In genomic region chrIV:682726-683340, ce11 we compare ENCODE assay signal across 3 worm cellular contexts.
TF ChIP-seq lines count a peak whose summit lies in the region.

No protein-coding gene starts in this region.

TF ChIP-seq in whole organism, L1 larva, 84 proteins besides CTCF, POLR2A, EP300 and RAD21 (continued from another document and continues in another):
- peak; percentile 69 for TF ChIP-seq rnt-1 (tag; optimal IDR thresholded peaks at IDR 0.05; lab: Kevin White, UChicago)
- no peak for TF ChIP-seq ztf-11 (tag; optimal IDR thresholded peaks at IDR 0.05; lab: Kevin White, UChicago)
- TF ChIP-seq fkh-8 (tag; optimal IDR thresholded peaks at IDR 0.05; lab: Kevin White, UChicago), result peak; percentile 75
- TF ChIP-seq lin-13 (GFP tag; optimal IDR thresholded peaks at IDR 0.05; lab: Kevin White, UChicago), result no peak
- peak; percentile 42 for TF ChIP-seq C04F5.9 (tag; optimal IDR thresholded peaks at IDR 0.05; lab: Kevin White, UChicago)
- peak; percentile 60 for TF ChIP-seq swsn-7 (tag; optimal IDR thresholded peaks at IDR 0.05; lab: Kevin White, UChicago)
- no peak for TF ChIP-seq fkh-10 (GFP tag; optimal IDR thresholded peaks at IDR 0.05; lab: Kevin White, UChicago)
- no peak for TF ChIP-seq efl-3 (GFP tag; optimal IDR thresholded peaks at IDR 0.05; lab: Kevin White, UChicago)
- TF ChIP-seq grh-1 (GFP tag; IDR thresholded peaks at IDR 0.05; lab: Robert Waterston, UW), result 0 out of 2 replicates have a peak, but pooled peaks have one; percentile 31
- TF ChIP-seq pax-3 (tag; optimal IDR thresholded peaks at IDR 0.05; lab: Kevin White, UChicago), result peak; percentile 40
- no peak for TF ChIP-seq F16B12.6 (tag; optimal IDR thresholded peaks at IDR 0.05; lab: Kevin White, UChicago)
- peak in 2 of 3 experiments; percentile 34 to 63 for TF ChIP-seq dpl-1 (GFP tag; optimal IDR thresholded peaks at IDR 0.05; lab: Kevin White, UChicago)
- TF ChIP-seq pag-3 (tag; optimal IDR thresholded peaks at IDR 0.05; lab: Kevin White, UChicago; ENCODE audit: borderline replicate concordance, insufficient read depth), result no peak
- no peak for TF ChIP-seq hpl-2 (GFP tag; optimal IDR thresholded peaks at IDR 0.05; lab: Kevin White, UChicago)
- TF ChIP-seq nhr-47 (tag; optimal IDR thresholded peaks at IDR 0.05; lab: Kevin White, UChicago), result no peak
- TF ChIP-seq mep-1 (tag; optimal IDR thresholded peaks at IDR 0.05; lab: Kevin White, UChicago), result peak; percentile 52
- no peak for TF ChIP-seq ces-1 (GFP tag; optimal IDR thresholded peaks at IDR 0.05; lab: Kevin White, UChicago)
- TF ChIP-seq unc-130 (tag; optimal IDR thresholded peaks at IDR 0.05; lab: Kevin White, UChicago), result no peak
- TF ChIP-seq sup-37 (GFP tag; optimal IDR thresholded peaks at IDR 0.05; lab: Kevin White, UChicago), result peak; percentile 30
- no peak for TF ChIP-seq nhr-76 (tag; optimal IDR thresholded peaks at IDR 0.05; lab: Kevin White, UChicago)
- no peak for TF ChIP-seq aly-2 (tag; optimal IDR thresholded peaks at IDR 0.05; lab: Kevin White, UChicago)
- no peak for TF ChIP-seq pqm-1 (tag; optimal IDR thresholded peaks at IDR 0.05; lab: Kevin White, UChicago)
- TF ChIP-seq ceh-88 (GFP tag; IDR thresholded peaks at IDR 0.05; lab: Robert Waterston, UW), result 0 out of 2 replicates have a peak, but pooled peaks have one; percentile 9
- TF ChIP-seq Y116A8C.19 (tag; optimal IDR thresholded peaks at IDR 0.05; lab: Kevin White, UChicago; ENCODE audit: borderline replicate concordance), result no peak
- TF ChIP-seq ceh-90 (tag; optimal IDR thresholded peaks at IDR 0.05; lab: Kevin White, UChicago), result no peak
- no peak for TF ChIP-seq nhr-71 (tag; optimal IDR thresholded peaks at IDR 0.05; lab: Kevin White, UChicago)
- TF ChIP-seq efl-1 (optimal IDR thresholded peaks at IDR 0.05; lab: Kevin White, UChicago), result peak in 1 of 2 experiments; percentile 42
- TF ChIP-seq efl-1 (GFP tag; optimal IDR thresholded peaks at IDR 0.05 in 1 of 2; lab: Kevin White, UChicago), result peak; percentile 49 to 96
- TF ChIP-seq nhr-11 (tag; optimal IDR thresholded peaks at IDR 0.05; lab: Kevin White, UChicago), result no peak
- no peak for TF ChIP-seq nhr-20 (tag; optimal IDR thresholded peaks at IDR 0.05; lab: Kevin White, UChicago)
- peak; percentile 70 for TF ChIP-seq nhr-85 (tag; lab: Kevin White, UChicago)
- TF ChIP-seq ets-5 (GFP tag; IDR thresholded peaks at IDR 0.05; lab: Robert Waterston, UW), result no peak
- TF ChIP-seq dsc-1 (tag; optimal IDR thresholded peaks at IDR 0.05; lab: Kevin White, UChicago), result peak; percentile 74
- peak; percentile 74 for TF ChIP-seq nhr-90 (tag; optimal IDR thresholded peaks at IDR 0.05; lab: Kevin White, UChicago; ENCODE audit: poor library complexity)
- no peak for TF ChIP-seq sox-4 (tag; optimal IDR thresholded peaks at IDR 0.05; lab: Kevin White, UChicago)
- no peak for TF ChIP-seq mef-2 (tag; optimal IDR thresholded peaks at IDR 0.05; lab: Kevin White, UChicago)
- no peak for TF ChIP-seq unc-98 (GFP tag; IDR thresholded peaks at IDR 0.05; lab: Robert Waterston, UW)
- no peak for TF ChIP-seq hlh-17 (GFP tag; optimal IDR thresholded peaks at IDR 0.05; lab: Kevin White, UChicago; ENCODE audit: borderline replicate concordance)
- TF ChIP-seq nhr-19 (GFP tag; conservative IDR thresholded peaks at IDR 0.05; lab: Robert Waterston, UW), result peak; percentile 60
- no peak for TF ChIP-seq lin-39 (tag; optimal IDR thresholded peaks at IDR 0.05; lab: Kevin White, UChicago)
- peak; percentile 98 for TF ChIP-seq blmp-1 (tag; optimal IDR thresholded peaks at IDR 0.05; lab: Kevin White, UChicago)
- no peak for TF ChIP-seq ama-1 (optimal IDR thresholded peaks at IDR 0.05; lab: Kevin White, UChicago)
- peak; percentile 80 for TF ChIP-seq snu-23 (GFP tag; optimal IDR thresholded peaks at IDR 0.05; lab: Kevin White, UChicago)
- peak; percentile 46 for TF ChIP-seq skn-1 (tag; optimal IDR thresholded peaks at IDR 0.05; lab: Kevin White, UChicago)

TF ChIP-seq in whole organism, L3 larva, 47 proteins besides CTCF, POLR2A, EP300 and RAD21 (continued from another document):
- peak; percentile 43 for TF ChIP-seq skn-1 (tag; optimal IDR thresholded peaks at IDR 0.05; lab: Kevin White, UChicago)
- TF ChIP-seq mdl-1 (tag; optimal IDR thresholded peaks at IDR 0.05; lab: Kevin White, UChicago), result peak; percentile 0
- TF ChIP-seq R02D3.7 (tag; optimal IDR thresholded peaks at IDR 0.05; lab: Kevin White, UChicago), result no peak
- TF ChIP-seq lin-39 (tag; optimal IDR thresholded peaks at IDR 0.05; lab: Kevin White, UChicago), result no peak
- peak; percentile 52 for TF ChIP-seq nhr-25 (tag; optimal IDR thresholded peaks at IDR 0.05; lab: Kevin White, UChicago)
- no peak for TF ChIP-seq ztf-4 (tag; optimal IDR thresholded peaks at IDR 0.05; lab: Kevin White, UChicago)
- TF ChIP-seq lsy-12 (tag; optimal IDR thresholded peaks at IDR 0.05; lab: Kevin White, UChicago), result peak; percentile 55
- peak; percentile 56 for TF ChIP-seq pha-4 (tag; optimal IDR thresholded peaks at IDR 0.05; lab: Kevin White, UChicago)
- peak; percentile 46 for TF ChIP-seq elt-2 (tag; optimal IDR thresholded peaks at IDR 0.05; lab: Kevin White, UChicago)

TF ChIP-seq in whole organism, young adult, 124 proteins besides CTCF, POLR2A, EP300 and RAD21 (continued from another document and continues in another):
- TF ChIP-seq F55B11.4 (tag; optimal IDR thresholded peaks at IDR 0.05; lab: Kevin White, UChicago; ENCODE audit: borderline replicate concordance, insufficient read depth) (no peak), hsf-1 (GFP tag; IDR thresholded peaks at IDR 0.05; lab: Robert Waterston, UW) (no peak), nfya-1 (tag; optimal IDR thresholded peaks at IDR 0.05; lab: Kevin White, UChicago; ENCODE audit: borderline replicate concordance, insufficient read depth) (no peak), F23B12.7 (tag; optimal IDR thresholded peaks at IDR 0.05; lab: Kevin White, UChicago; ENCODE audit: insufficient read depth) (peak; percentile 94), Y53G8AR.9 (GFP tag; conservative IDR thresholded peaks at IDR 0.05; lab: Robert Waterston, UW) (no peak), nhr-120 (GFP tag; IDR thresholded peaks at IDR 0.05; lab: Robert Waterston, UW) (no peak), athp-1 (tag; optimal IDR thresholded peaks at IDR 0.05; lab: Kevin White, UChicago) (peak; percentile 37), dpff-1 (tag; optimal IDR thresholded peaks at IDR 0.05; lab: Kevin White, UChicago) (no peak), rec-8 (tag; optimal IDR thresholded peaks at IDR 0.05; lab: Kevin White, UChicago) (peak; percentile 71 to 73), efl-1 (GFP tag; optimal IDR thresholded peaks at IDR 0.05; lab: Kevin White, UChicago) (no peak), pha-4 (tag; optimal IDR thresholded peaks at IDR 0.05; lab: Kevin White, UChicago) (no peak), dpl-1 (GFP tag; optimal IDR thresholded peaks at IDR 0.05; lab: Kevin White, UChicago) (no peak), K11D2.4 (GFP tag; IDR thresholded peaks at IDR 0.05; lab: Robert Waterston, UW) (peak; percentile 65; the same call in 1 of the 2 replicates), tbx-9 (tag; optimal IDR thresholded peaks at IDR 0.05; lab: Kevin White, UChicago; ENCODE audit: borderline replicate concordance) (no peak), somi-1 (GFP tag; optimal IDR thresholded peaks at IDR 0.05; lab: Kevin White, UChicago) (peak; percentile 55), F10E7.11 (tag; optimal IDR thresholded peaks at IDR 0.05; lab: Kevin White, UChicago) (no peak), hmg-20 (GFP tag; IDR thresholded peaks at IDR 0.05; lab: Robert Waterston, UW) (peak; percentile 65), snpc-1.1 (tag; optimal IDR thresholded peaks at IDR 0.05; lab: Kevin White, UChicago; ENCODE audit: insufficient read depth) (peak; percentile 17), zim-3 (tag; optimal IDR thresholded peaks at IDR 0.05; lab: Kevin White, UChicago) (peak; percentile 82), ceh-58 (GFP tag; IDR thresholded peaks at IDR 0.05; lab: Robert Waterston, UW) (no peak), ztf-22 (GFP tag; optimal IDR thresholded peaks at IDR 0.05; lab: Kevin White, UChicago) (no peak), lin-26 (GFP tag; IDR thresholded peaks at IDR 0.05; lab: Robert Waterston, UW) (peak; percentile 90), rpc-1 (optimal IDR thresholded peaks at IDR 0.05; lab: Kevin White, UChicago) (peak; percentile 79), rpc-1 (tag; optimal IDR thresholded peaks at IDR 0.05; lab: Kevin White, UChicago) (peak; percentile 87), T07F8.4 (tag; optimal IDR thresholded peaks at IDR 0.05; lab: Kevin White, UChicago) (peak; percentile 78), nhr-27 (tag; optimal IDR thresholded peaks at IDR 0.05; lab: Kevin White, UChicago) (peak; percentile 24), F49E8.2 (tag; optimal IDR thresholded peaks at IDR 0.05; lab: Kevin White, UChicago; ENCODE audit: insufficient read depth) (peak; percentile 36), let-607 (tag; optimal IDR thresholded peaks at IDR 0.05; lab: Kevin White, UChicago) (peak in 1 of 2 experiments; percentile 5), mxl-1 (tag; optimal IDR thresholded peaks at IDR 0.05; lab: Kevin White, UChicago) (peak; percentile 86), gei-17 (GFP tag; optimal IDR thresholded peaks at IDR 0.05; lab: Kevin White, UChicago) (peak; percentile 15), mes-4 (tag; optimal IDR thresholded peaks at IDR 0.05; lab: Kevin White, UChicago) (no peak), sea-2 (GFP tag; IDR thresholded peaks at IDR 0.05; lab: Robert Waterston, UW) (no peak), ekl-4 (GFP tag; IDR thresholded peaks at IDR 0.05; lab: Robert Waterston, UW) (peak; percentile 80), madf-8 (GFP tag; conservative IDR thresholded peaks at IDR 0.05; lab: Robert Waterston, UW) (no peak), C06A6.2 (GFP tag; conservative IDR thresholded peaks at IDR 0.05; lab: Robert Waterston, UW) (0 out of 2 replicates have a peak, but pooled peaks have one; percentile 42), T26A5.8 (tag; optimal IDR thresholded peaks at IDR 0.05; lab: Kevin White, UChicago) (peak; percentile 29), aptf-2 (GFP tag; conservative IDR thresholded peaks at IDR 0.05; lab: Robert Waterston, UW) (peak; percentile 59; the same call in 1 of the 2 replicates), Y67H2A.10 (GFP tag; conservative IDR thresholded peaks at IDR 0.05; lab: Robert Waterston, UW) (no peak), sdz-38 (tag; optimal IDR thresholded peaks at IDR 0.05; lab: Kevin White, UChicago) (no peak), ztf-25 (GFP tag; IDR thresholded peaks at IDR 0.05; lab: Robert Waterston, UW) (peak; percentile 85), madf-3 (GFP tag; IDR thresholded peaks at IDR 0.05; lab: Robert Waterston, UW) (no peak), Y95B8A.8 (GFP tag; IDR thresholded peaks at IDR 0.05; lab: Robert Waterston, UW) (0 out of 2 replicates have a peak, but pooled peaks have one; percentile 63), nhr-90 (tag; optimal IDR thresholded peaks at IDR 0.05; lab: Kevin White, UChicago) (peak; percentile 86), F57C9.4 (tag; optimal IDR thresholded peaks at IDR 0.05; lab: Kevin White, UChicago) (no peak), B0261.1 (tag; optimal IDR thresholded peaks at IDR 0.05; lab: Kevin White, UChicago) (peak; percentile 93), snpc-1.3 (tag; optimal IDR thresholded peaks at IDR 0.05; lab: Kevin White, UChicago; ENCODE audit: insufficient read depth) (peak; percentile 26), die-1 (tag; optimal IDR thresholded peaks at IDR 0.05; lab: Kevin White, UChicago) (peak; percentile 85), ztf-18 (tag; optimal IDR thresholded peaks at IDR 0.05; lab: Kevin White, UChicago) (peak; percentile 59), ZK185.1 (tag; optimal IDR thresholded peaks at IDR 0.05; lab: Kevin White, UChicago; ENCODE audit: poor library complexity, severe bottlenecking) (peak; percentile 63), let-526 (GFP tag; IDR thresholded peaks at IDR 0.05; lab: Robert Waterston, UW) (no peak), ccch-3 (GFP tag; optimal IDR thresholded peaks at IDR 0.05; lab: Kevin White, UChicago) (no peak), mcd-1 (GFP tag; IDR thresholded peaks at IDR 0.05; lab: Robert Waterston, UW) (peak; percentile 77), unc-62 (GFP tag; optimal IDR thresholded peaks at IDR 0.05; lab: Kevin White, UChicago) (no peak), Y56A3A.18 (GFP tag; IDR thresholded peaks at IDR 0.05; lab: Robert Waterston, UW) (peak; percentile 74; the same call in 1 of the 2 replicates), repo-1 (tag; optimal IDR thresholded peaks at IDR 0.05; lab: Kevin White, UChicago) (peak; percentile 63), B0035.1 (tag; optimal IDR thresholded peaks at IDR 0.05; lab: Kevin White, UChicago) (peak; percentile 6), dox-1 (GFP tag; IDR thresholded peaks at IDR 0.05; lab: Robert Waterston, UW) (peak; percentile 86), hmg-1.2 (GFP tag; IDR thresholded peaks at IDR 0.05; lab: Robert Waterston, UW) (peak; percentile 84), madf-10 (tag; optimal IDR thresholded peaks at IDR 0.05; lab: Kevin White, UChicago) (peak; percentile 69), cebp-1 (GFP tag; IDR thresholded peaks at IDR 0.05; lab: Robert Waterston, UW) (0 out of 2 replicates have a peak, but pooled peaks have one; percentile 24), cebp-1 (tag; optimal IDR thresholded peaks at IDR 0.05; lab: Kevin White, UChicago) (no peak), aptf-3 (GFP tag; IDR thresholded peaks at IDR 0.05; lab: Robert Waterston, UW) (0 out of 2 replicates have a peak, but pooled peaks have one; percentile 77), lin-40 (tag; optimal IDR thresholded peaks at IDR 0.05; lab: Kevin White, UChicago) (no peak), egl-44 (GFP tag; IDR thresholded peaks at IDR 0.05; lab: Robert Waterston, UW) (peak; percentile 68; the same call in 1 of the 2 replicates), xnd-1 (tag; optimal IDR thresholded peaks at IDR 0.05; lab: Kevin White, UChicago) (no peak), madf-6 (GFP tag; IDR thresholded peaks at IDR 0.05; lab: Robert Waterston, UW) (peak; percentile 44; the same call in 1 of the 2 replicates), tlf-1 (GFP tag; optimal IDR thresholded peaks at IDR 0.05; lab: Kevin White, UChicago) (peak; percentile 48), F37B4.10 (GFP tag; IDR thresholded peaks at IDR 0.05; lab: Robert Waterston, UW) (no peak), lag-1 (GFP tag; IDR thresholded peaks at IDR 0.05; lab: Robert Waterston, UW) (no peak), egrh-3 (GFP tag; IDR thresholded peaks at IDR 0.05; lab: Robert Waterston, UW) (peak; percentile 60), atf-7 (tag; optimal IDR thresholded peaks at IDR 0.05; lab: Kevin White, UChicago) (peak; percentile 57), F39B2.1 (GFP tag; IDR thresholded peaks at IDR 0.05; lab: Robert Waterston, UW) (no peak), C17E4.6 (GFP tag; IDR thresholded peaks at IDR 0.05; lab: Robert Waterston, UW) (no peak), Y53F4B.3 (GFP tag; IDR thresholded peaks at IDR 0.05; lab: Robert Waterston, UW) (peak; percentile 22; the same call in 1 of the 2 replicates), akir-1 (GFP tag; optimal IDR thresholded peaks at IDR 0.05; lab: Kevin White, UChicago) (peak; percentile 61), hlh-26 (GFP tag; conservative IDR thresholded peaks at IDR 0.05; lab: Robert Waterston, UW) (no peak), ceh-40 (GFP tag; IDR thresholded peaks at IDR 0.05; lab: Robert Waterston, UW) (peak; percentile 20; the same call in 1 of the 2 replicates), lin-54 (GFP tag; optimal IDR thresholded peaks at IDR 0.05; lab: Kevin White, UChicago) (peak; percentile 51), D2030.7 (GFP tag; IDR thresholded peaks at IDR 0.05; lab: Robert Waterston, UW) (peak; percentile 74), nfyb-1 (GFP tag; IDR thresholded peaks at IDR 0.05; lab: Robert Waterston, UW) (peak; percentile 79), attf-3 (GFP tag; conservative IDR thresholded peaks at IDR 0.05; lab: Robert Waterston, UW) (peak; percentile 48; the same call in 1 of the 2 replicates), him-1 (tag; optimal IDR thresholded peaks at IDR 0.05; lab: Kevin White, UChicago) (peak; percentile 80), K12H6.12 (tag; optimal IDR thresholded peaks at IDR 0.05; lab: Kevin White, UChicago) (peak; percentile 49)
